Worm (Caenorhabditis elegans) whole organism, L2 larva: ENCODE results near the gene F11A10.5.

Experiments
- elt-1 ChIP-seq: fragments of 150-350 bp; optimal IDR thresholded peaks from 2 replicates; lab custom pipeline; 2014; ENCODE audit warnings: missing biosample characterization, missing genetic modification characterization
- nhr-129 ChIP-seq: fragments of 150-350 bp; optimal IDR thresholded peaks from 2 replicates; lab custom pipeline; 2014; ENCODE audit warnings: missing biosample characterization, missing genetic modification characterization

F11A10.5 gene

DNA sequence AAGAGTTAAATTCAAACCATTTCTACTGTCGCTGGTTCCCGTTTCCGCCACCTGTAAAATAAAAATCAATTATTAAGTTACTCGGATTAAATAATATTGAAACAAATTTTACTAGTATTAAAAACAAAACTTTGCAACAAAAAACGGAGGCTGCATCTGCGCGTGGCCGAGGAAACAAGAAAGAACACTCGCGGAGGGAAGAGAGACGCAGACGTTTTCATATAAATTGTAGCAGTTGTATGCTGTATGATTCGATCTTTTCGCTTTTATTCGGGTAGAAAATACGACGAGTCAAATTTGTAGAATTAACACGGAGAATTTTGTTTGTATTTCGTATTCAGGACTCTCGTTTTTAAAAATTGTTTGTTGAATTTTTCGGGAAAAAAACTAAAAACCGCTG, 51.8 kb downstream of the F11A10.5 start, which contains the start of gene B0001.3:
Gene B0001.3 (minus strand): TSS at position 55 of the 400 bp plus-strand sequence.
- no peak for TF ChIP-seq elt-1 (tag; lab: Kevin White, UChicago)
- peak; percentile 35 for TF ChIP-seq nhr-129
